Fruit fly (Drosophila melanogaster): ENCODE data around the gene Nup154.
A peak's percentile ranks its signal among the peaks of the same experiment; 100 is the strongest.

The Nup154 gene

DNA sequence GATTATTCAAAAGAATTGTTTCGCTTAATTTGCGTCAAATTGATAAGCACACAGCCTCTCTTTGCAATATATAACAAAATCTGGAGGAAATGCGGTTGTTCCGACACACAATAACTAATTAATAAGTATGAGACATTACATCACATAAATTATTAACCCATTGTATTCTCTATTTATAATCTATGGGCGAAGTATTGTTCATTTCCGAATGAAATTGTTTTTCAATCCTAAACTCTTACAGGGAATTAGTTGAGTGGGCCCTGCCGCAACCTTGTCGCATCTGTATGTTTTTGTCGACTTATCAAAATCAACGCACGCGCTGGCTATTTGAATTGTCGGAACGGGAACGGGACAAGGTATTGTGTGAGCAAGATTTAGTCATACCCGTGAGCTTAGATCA is 32.4 kb upstream of the Nup154 start, which contains the start of gene CG16743 (continued):
- TF ChIP-seq CG10543 (GFP tag; optimal IDR thresholded peaks at IDR 0.05) = peak; percentile 34
- no peak for TF ChIP-seq usp (GFP tag; optimal IDR thresholded peaks at IDR 0.05)
- no peak for TF ChIP-seq gce (GFP tag; IDR thresholded peaks at IDR 0.05)
- TF ChIP-seq Stat92E (GFP tag; optimal IDR thresholded peaks at IDR 0.05) = no peak
- TF ChIP-seq CG9876 (GFP tag; optimal IDR thresholded peaks at IDR 0.05) = no peak
- TF ChIP-seq lab (GFP tag; optimal IDR thresholded peaks at IDR 0.05) = no peak
- TF ChIP-seq mirr (GFP tag; optimal IDR thresholded peaks at IDR 0.05) = peak; percentile 17
- peak; percentile 62 for TF ChIP-seq Med (GFP tag)
- no peak for TF ChIP-seq CG33213 (GFP tag; optimal IDR thresholded peaks at IDR 0.05)
- TF ChIP-seq CG4404 (GFP tag; IDR thresholded peaks at IDR 0.05) = no peak
- no peak for TF ChIP-seq MTF-1 (GFP tag; optimal IDR thresholded peaks at IDR 0.05; ENCODE audit: borderline replicate concordance)
- no peak for TF ChIP-seq z (GFP tag; IDR thresholded peaks at IDR 0.05)
- no peak for TF ChIP-seq CG1647 (GFP tag; optimal IDR thresholded peaks at IDR 0.05)
- TF ChIP-seq phol (tag; optimal IDR thresholded peaks at IDR 0.05) = no peak
- TF ChIP-seq D19B (GFP tag; optimal IDR thresholded peaks at IDR 0.05) = peak; percentile 11
- TF ChIP-seq toy (GFP tag; IDR thresholded peaks at IDR 0.05) = no peak
- TF ChIP-seq CG34376 (GFP tag; optimal IDR thresholded peaks at IDR 0.05) = peak; percentile 83

DNA sequence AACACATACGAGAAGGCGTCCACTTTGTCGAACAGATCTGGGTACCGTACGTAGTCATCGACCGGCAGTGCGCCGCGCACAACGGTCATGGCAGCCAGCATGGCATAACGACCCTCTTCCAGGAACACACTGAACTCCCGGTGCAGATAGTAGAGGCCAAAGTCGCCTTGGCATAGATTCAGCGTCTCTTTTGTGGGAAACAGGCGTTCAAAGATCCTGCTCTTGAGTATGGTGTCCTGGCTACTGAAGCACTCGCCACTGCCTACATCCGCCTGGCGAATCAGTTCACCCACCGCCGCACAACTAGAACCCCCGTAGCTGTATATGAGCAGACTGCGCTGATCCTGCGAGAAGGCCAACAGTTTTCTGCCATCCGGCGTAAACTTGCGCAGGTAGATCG is 30.0 kb upstream of the Nup154 start:
- TF ChIP-seq Ets65A (GFP tag) (peak; percentile 59), Atf3 (GFP tag; optimal IDR thresholded peaks at IDR 0.05) (no peak), dpn (GFP tag; optimal IDR thresholded peaks at IDR 0.05) (no peak), hb (GFP tag; IDR thresholded peaks at IDR 0.05; ENCODE audit: partially characterized antibody) (0 out of 3 replicates have a peak, but pooled peaks have one; percentile 54), CG8388 (GFP tag; optimal IDR thresholded peaks at IDR 0.05) (no peak), CG3065 (GFP tag; optimal IDR thresholded peaks at IDR 0.05) (no peak), ac (GFP tag; optimal IDR thresholded peaks at IDR 0.05) (no peak), Bgb (GFP tag; IDR thresholded peaks at IDR 0.05; ENCODE audit: partially characterized antibody) (no peak), CG8765 (GFP tag; IDR thresholded peaks at IDR 0.05) (no peak), CG34224 (GFP tag; IDR thresholded peaks at IDR 0.05; ENCODE audit: partially characterized antibody) (no peak), rib (GFP tag; IDR thresholded peaks at IDR 0.05) (0 out of 2 replicates have a peak, but pooled peaks have one; percentile 25), bcd (GFP tag; optimal IDR thresholded peaks at IDR 0.05) (no peak), CG8089 (GFP tag; optimal IDR thresholded peaks at IDR 0.05) (no peak), CG1602 (GFP tag; optimal IDR thresholded peaks at IDR 0.05) (no peak), Awh (GFP tag; IDR thresholded peaks at IDR 0.05) (no peak), CG18599 (GFP tag; optimal IDR thresholded peaks at IDR 0.05) (no peak), CG32772 (GFP tag; IDR thresholded peaks at IDR 0.05) (no peak), CG13894 (tag; optimal IDR thresholded peaks at IDR 0.05) (no peak), CG12155 (GFP tag; optimal IDR thresholded peaks at IDR 0.05) (no peak), CG3163 (GFP tag; optimal IDR thresholded peaks at IDR 0.05) (no peak), nmo (GFP tag; optimal IDR thresholded peaks at IDR 0.05) (no peak), fd64A (GFP tag; optimal IDR thresholded peaks at IDR 0.05) (no peak), CG11247 (GFP tag; IDR thresholded peaks at IDR 0.05) (no peak), stc (GFP tag; IDR thresholded peaks at IDR 0.05) (no peak), C15 (GFP tag; IDR thresholded peaks at IDR 0.05) (no peak), Med (GFP tag) (peak; percentile 53), ham (GFP tag; IDR thresholded peaks at IDR 0.05) (no peak)
